Fruit fly (Drosophila melanogaster): Measurements from ENCODE around the gene Apl.

Gene Apl

dm6 chr3L:16566093-16566492 lies 28.9 kb upstream of the Apl start (continued):
- peak; percentile 29 for TF ChIP-seq CG12391 (tag; optimal IDR thresholded peaks at IDR 0.05)
- no peak for TF ChIP-seq danr (GFP tag; IDR thresholded peaks at IDR 0.05)
- TF ChIP-seq CTCF (GFP tag; optimal IDR thresholded peaks at IDR 0.05), result no peak
- TF ChIP-seq CG14710 (tag; optimal IDR thresholded peaks at IDR 0.05), result peak; percentile 7
- peak; percentile 17 for TF ChIP-seq CoRest (tag; optimal IDR thresholded peaks at IDR 0.05)
- TF ChIP-seq CG8478 (optimal IDR thresholded peaks at IDR 0.05), result no peak
- peak; percentile 30 for TF ChIP-seq phol (tag; optimal IDR thresholded peaks at IDR 0.05)
- no peak for TF ChIP-seq Awh (GFP tag; IDR thresholded peaks at IDR 0.05)

dm6 chr3L:16566700-16567221 lies 28.2 kb upstream of the Apl start, which contains the start of gene UQCR-6.4L:
Gene UQCR-6.4L (plus strand): TSS chr3L:16566750.
- TF ChIP-seq CG2116 (GFP tag; optimal IDR thresholded peaks at IDR 0.05) (peak; percentile 64), Med (GFP tag) (peak; percentile 34), CG11398 (GFP tag; optimal IDR thresholded peaks at IDR 0.05) (no peak), Meics (GFP tag; optimal IDR thresholded peaks at IDR 0.05) (no peak), slbo (GFP tag; IDR thresholded peaks at IDR 0.05) (no peak), Lpt (GFP tag; optimal IDR thresholded peaks at IDR 0.05) (no peak), stwl (tag; optimal IDR thresholded peaks at IDR 0.05) (peak; percentile 97), CkIIα-i1 (GFP tag; IDR thresholded peaks at IDR 0.05) (no peak), row (GFP tag; IDR thresholded peaks at IDR 0.05) (0 out of 3 replicates have a peak, but pooled peaks have one; percentile 7), CG2678 (tag; optimal IDR thresholded peaks at IDR 0.05) (no peak), so (GFP tag; IDR thresholded peaks at IDR 0.05) (no peak), ken (GFP tag; IDR thresholded peaks at IDR 0.05) (0 out of 3 replicates have a peak, but pooled peaks have one; percentile 10), amos (GFP tag; IDR thresholded peaks at IDR 0.05; ENCODE audit: partially characterized antibody) (peak; percentile 8; the same call in 1 of the 2 replicates), sens (GFP tag) (peak; percentile 65)

- TF ChIP-seq Stat92E (GFP tag; optimal IDR thresholded peaks at IDR 0.05), result no peak
- TF ChIP-seq ro (GFP tag; IDR thresholded peaks at IDR 0.05), result no peak
- peak; percentile 40 for TF ChIP-seq CG7556 (GFP tag; optimal IDR thresholded peaks at IDR 0.05)
- no peak for TF ChIP-seq CG31224 (GFP tag; IDR thresholded peaks at IDR 0.05)
- TF ChIP-seq CG10979 (tag; optimal IDR thresholded peaks at IDR 0.05), result peak; percentile 82
- TF ChIP-seq eyg (GFP tag; optimal IDR thresholded peaks at IDR 0.05), result no peak
- no peak for TF ChIP-seq CG11085 (GFP tag; IDR thresholded peaks at IDR 0.05)
- peak; percentile 79 for TF ChIP-seq CG12391 (tag; optimal IDR thresholded peaks at IDR 0.05)
- TF ChIP-seq Lim3 (GFP tag; IDR thresholded peaks at IDR 0.05), result no peak
- no peak for TF ChIP-seq mirr (GFP tag; optimal IDR thresholded peaks at IDR 0.05)
- TF ChIP-seq CG4360 (GFP tag; IDR thresholded peaks at IDR 0.05), result peak; percentile 37; the same call in 1 of the 2 replicates
- TF ChIP-seq odd (GFP tag; optimal IDR thresholded peaks at IDR 0.05), result peak; percentile 48
- TF ChIP-seq Hey (tag; optimal IDR thresholded peaks at IDR 0.05), result no peak
- peak; percentile 77 for TF ChIP-seq Blimp-1 (GFP tag; optimal IDR thresholded peaks at IDR 0.05)
- TF ChIP-seq Hsf (GFP tag; optimal IDR thresholded peaks at IDR 0.05), result peak; percentile 25
- TF ChIP-seq CG4282 (GFP tag; optimal IDR thresholded peaks at IDR 0.05), result no peak
- peak; percentile 62 for TF ChIP-seq CG1603 (tag; optimal IDR thresholded peaks at IDR 0.05)
- TF ChIP-seq CG18476 (GFP tag; optimal IDR thresholded peaks at IDR 0.05), result no peak
- no peak for TF ChIP-seq peb (GFP tag; IDR thresholded peaks at IDR 0.05)
- no peak for TF ChIP-seq CG2129 (GFP tag; IDR thresholded peaks at IDR 0.05; ENCODE audit: partially characterized antibody)
- no peak for TF ChIP-seq usp (GFP tag; optimal IDR thresholded peaks at IDR 0.05)
- no peak for TF ChIP-seq bowl (GFP tag; IDR thresholded peaks at IDR 0.05)
- TF ChIP-seq YL-1 (GFP tag; optimal IDR thresholded peaks at IDR 0.05), result peak; percentile 8
- TF ChIP-seq Camta (GFP tag; optimal IDR thresholded peaks at IDR 0.05), result no peak
- peak; percentile 39; the same call in 1 of the 2 replicates for TF ChIP-seq wor (GFP tag; IDR thresholded peaks at IDR 0.05)
- no peak for TF ChIP-seq Ravus (GFP tag; IDR thresholded peaks at IDR 0.05)
- no peak for TF ChIP-seq Adf1 (GFP tag; IDR thresholded peaks at IDR 0.05)
- no peak for TF ChIP-seq ash1 (GFP tag; optimal IDR thresholded peaks at IDR 0.05)
- TF ChIP-seq CG2199 (GFP tag; IDR thresholded peaks at IDR 0.05), result no peak
- peak; percentile 79 for TF ChIP-seq phol (tag; optimal IDR thresholded peaks at IDR 0.05)
These were observed 27.5 kb upstream of the Apl start for dm6 chr3L:16567495-16567894.

Data from whole organism, embryonic.